Fruit fly (Drosophila melanogaster) whole organism, embryonic: ENCODE measurements around the gene CG33095.

Source experiments
- Aef1 ChIP-seq: fragments of 200-800 bp; sonication (Bioruptor generic); IDR thresholded peaks from 3 replicates; pipeline ENCODE4 v1.3.6; 2022; ENCODE audit warnings: missing biosample characterization, missing genetic modification characterization
- Awh ChIP-seq: fragments of 200-800 bp; sonication (Bioruptor generic); IDR thresholded peaks from 2 replicates; pipeline ENCODE4, ENCODE4 v1.3.6; 2022; ENCODE audit warnings: missing biosample characterization, missing genetic modification characterization
- CG10321 ChIP-seq: fragments of 200-800 bp; sonication (Bioruptor generic); IDR thresholded peaks from 2 replicates; pipeline ENCODE4 v1.3.6; 2022; ENCODE audit warnings: missing biosample characterization, missing genetic modification characterization
- CG10431 ChIP-seq: fragments of 200-800 bp; sonication (Bioruptor generic); optimal IDR thresholded peaks from 3 replicates; lab custom pipeline; 2018; ENCODE audit warnings: missing biosample characterization, mild to moderate bottlenecking, missing genetic modification characterization
- CG11085 ChIP-seq: fragments of 200-800 bp; sonication (Bioruptor generic); IDR thresholded peaks from 2 replicates; pipeline ENCODE4 v1.3.6; 2022; ENCODE audit warnings: missing biosample characterization, missing genetic modification characterization
- CG11695 ChIP-seq: fragments of 200-800 bp; sonication (Bioruptor generic); IDR thresholded peaks from 3 replicates; pipeline ENCODE4 v1.3.6; 2022; ENCODE audit warnings: missing biosample characterization, missing genetic modification characterization
- CG12219 ChIP-seq: fragments of 200-800 bp; sonication (Bioruptor generic); optimal IDR thresholded peaks from 3 replicates; lab custom pipeline; 2018; ENCODE audit warnings: missing biosample characterization, mild to moderate bottlenecking, missing genetic modification characterization
- CG12659 ChIP-seq: fragments of 200-800 bp; sonication (Bioruptor generic); optimal IDR thresholded peaks from 3 replicates; lab custom pipeline; 2017; ENCODE audit warnings: mild to moderate bottlenecking, missing biosample characterization, missing genetic modification reagents, missing genetic modification characterization
- CG15073 ChIP-seq: fragments of 200-800 bp; sonication (Bioruptor generic); optimal IDR thresholded peaks from 2 replicates; lab custom pipeline; 2016; ENCODE audit warnings: missing biosample characterization, missing genetic modification characterization
- CG17361 ChIP-seq: fragments of 200-800 bp; sonication (Bioruptor generic); IDR thresholded peaks from 3 replicates; pipeline ENCODE4 v1.3.6; 2022; ENCODE audit warnings: missing biosample characterization, missing genetic modification characterization
- CG1832 ChIP-seq: fragments of 200-800 bp; sonication (Bioruptor generic); optimal IDR thresholded peaks from 2 replicates; lab custom pipeline; 2017; ENCODE audit warnings: missing biosample characterization, mild to moderate bottlenecking, missing genetic modification characterization, inconsistent platforms
- CG2129 ChIP-seq: fragments of 200-800 bp; sonication (Bioruptor generic); IDR thresholded peaks from 2 replicates; pipeline ENCODE4 v1.3.6; 2022; ENCODE audit warnings: missing biosample characterization, missing genetic modification characterization; ENCODE audit not compliant: partially characterized antibody
- CG2199 ChIP-seq: fragments of 200-800 bp; sonication (Bioruptor generic); IDR thresholded peaks from 3 replicates; pipeline ENCODE4 v1.3.6; 2022; ENCODE audit warnings: missing biosample characterization, missing genetic modification characterization
- CG31388 ChIP-seq: fragments of 200-800 bp; sonication (Bioruptor generic); optimal IDR thresholded peaks from 2 replicates; lab custom pipeline; 2016; ENCODE audit warnings: missing biosample characterization, missing genetic modification characterization
- CG34224 ChIP-seq: fragments of 200-800 bp; sonication (Bioruptor generic); IDR thresholded peaks from 3 replicates; pipeline ENCODE4 v1.3.6; 2022; ENCODE audit warnings: missing biosample characterization, missing genetic modification characterization; ENCODE audit not compliant: partially characterized antibody
- CG4730 ChIP-seq: fragments of 200-800 bp; sonication (Bioruptor generic); IDR thresholded peaks from 2 replicates; pipeline ENCODE4 v1.3.6; 2022; ENCODE audit warnings: missing biosample characterization, missing genetic modification characterization
- CG8290 ChIP-seq, 3 experiments: fragments of 200-800 bp; sonication (Bioruptor generic); optimal IDR thresholded peaks; 2 replicates each; lab custom pipeline; 2016 to 2019; ENCODE audit warnings: missing biosample characterization in 3 of 3, missing genetic modification characterization in 3 of 3, mild to moderate bottlenecking in 2 of 3, moderate library complexity in 1 of 3
- CoRest ChIP-seq: fragments of 200-800 bp; sonication (Bioruptor generic); optimal IDR thresholded peaks from 3 replicates; lab custom pipeline; 2018; ENCODE audit warnings: missing biosample characterization, mild to moderate bottlenecking, missing genetic modification characterization, moderate library complexity
- Jarid2 ChIP-seq: fragments of 200-800 bp; sonication (Bioruptor generic); optimal IDR thresholded peaks from 3 replicates; lab custom pipeline; 2017; ENCODE audit warnings: mild to moderate bottlenecking, missing biosample characterization, missing genetic modification reagents, missing genetic modification characterization
- Med ChIP-seq: fragments of 200-800 bp; sonication (Bioruptor generic); peaks from one replicate; lab custom pipeline; 2016; ENCODE audit warnings: missing biosample characterization, missing genetic modification characterization, mild to moderate bottlenecking, inconsistent platforms, moderate library complexity
- NFAT ChIP-seq: fragments of 200-800 bp; sonication (Bioruptor generic); IDR thresholded peaks from 2 replicates; pipeline ENCODE4 v1.3.6; 2022; ENCODE audit warnings: missing biosample characterization, missing genetic modification characterization
- Nf-YA ChIP-seq: fragments of 200-800 bp; sonication (Bioruptor generic); IDR thresholded peaks from 2 replicates; pipeline ENCODE4 v1.3.6; 2022; ENCODE audit warnings: missing biosample characterization, missing genetic modification characterization
- Nf-YB ChIP-seq: fragments of 200-800 bp; sonication (Bioruptor generic); optimal IDR thresholded peaks from 3 replicates; lab custom pipeline; 2019; ENCODE audit warnings: missing biosample characterization, mild to moderate bottlenecking, missing genetic modification characterization, moderate library complexity
- Nf-YC ChIP-seq: fragments of 200-800 bp; optimal IDR thresholded peaks from 3 replicates; lab custom pipeline; 2019; ENCODE audit warnings: missing biosample characterization, mild to moderate bottlenecking, missing genetic modification characterization, moderate library complexity
- Sin3A ChIP-seq: fragments of >200 bp; optimal IDR thresholded peaks from 2 replicates; lab custom pipeline; 2018
- ato ChIP-seq: fragments of 200-800 bp; sonication (Bioruptor generic); IDR thresholded peaks from 2 replicates; pipeline ENCODE4 v1.3.6; 2022; ENCODE audit warnings: missing biosample characterization, missing genetic modification characterization; ENCODE audit not compliant: partially characterized antibody
- bbx ChIP-seq: fragments of 200-800 bp; sonication (Bioruptor generic); IDR thresholded peaks from 2 replicates; pipeline ENCODE4 v1.3.6; 2022; ENCODE audit warnings: missing biosample characterization, missing genetic modification characterization; ENCODE audit not compliant: partially characterized antibody
- bsh ChIP-seq, 2 experiments: fragments of 200-800 bp; sonication (Bioruptor generic); optimal IDR thresholded peaks; 2 replicates each; lab custom pipeline; 2017 to 2018; ENCODE audit warnings: mild to moderate bottlenecking in 2 of 2, missing biosample characterization in 2 of 2, missing genetic modification characterization in 2 of 2, moderate library complexity in 1 of 2
- cg ChIP-seq: fragments of 200-800 bp; sonication (Bioruptor generic); optimal IDR thresholded peaks from 3 replicates; lab custom pipeline; 2019; ENCODE audit warnings: missing biosample characterization, mild to moderate bottlenecking, missing genetic modification characterization, moderate library complexity
- crc ChIP-seq: fragments of 200-800 bp; sonication (Bioruptor generic); optimal IDR thresholded peaks from 2 replicates; lab custom pipeline; 2016; ENCODE audit warnings: missing biosample characterization, missing genetic modification characterization
- ftz-f1 ChIP-seq: fragments of 200-800 bp; sonication (Bioruptor generic); optimal IDR thresholded peaks from 2 replicates; lab custom pipeline; 2016; ENCODE audit warnings: missing biosample characterization, missing genetic modification characterization
- hkb ChIP-seq, 2 experiments: fragments of 200-800 bp in 1 of 2; fragments of >200 bp in 1 of 2; sonication (Bioruptor generic) in 1 of 2; IDR thresholded peaks in 1 of 2; optimal IDR thresholded peaks in 1 of 2; 2 replicates each; pipeline versions ENCODE4 v1.3.6 to Lab custom; 2017 to 2022; ENCODE audit warnings: missing biosample characterization in 1 of 2, missing genetic modification characterization in 1 of 2
- jing ChIP-seq: fragments of 200-800 bp; sonication (Bioruptor generic); optimal IDR thresholded peaks from 2 replicates; lab custom pipeline; 2018; ENCODE audit warnings: missing biosample characterization, mild to moderate bottlenecking, missing genetic modification characterization
- kni ChIP-seq: fragments of 200-800 bp; sonication (Bioruptor generic); optimal IDR thresholded peaks from 3 replicates; lab custom pipeline; 2017; ENCODE audit warnings: mild to moderate bottlenecking, missing biosample characterization, missing genetic modification reagents, missing genetic modification characterization
- nerfin-1 ChIP-seq: fragments of 200-800 bp; sonication (Bioruptor generic); optimal IDR thresholded peaks from 3 replicates; lab custom pipeline; 2019; ENCODE audit warnings: missing biosample characterization, mild to moderate bottlenecking, missing genetic modification characterization, moderate library complexity
- oc ChIP-seq: fragments of 200-800 bp; sonication (Bioruptor generic); optimal IDR thresholded peaks from 2 replicates; lab custom pipeline; 2018; ENCODE audit warnings: missing biosample characterization, mild to moderate bottlenecking, missing genetic modification characterization, moderate library complexity
- org-1 ChIP-seq: fragments of 200-800 bp; sonication (Bioruptor generic); optimal IDR thresholded peaks from 2 replicates; lab custom pipeline; 2017; ENCODE audit warnings: missing biosample characterization, missing genetic modification characterization
- peb ChIP-seq: fragments of 200-800 bp; sonication (Bioruptor generic); IDR thresholded peaks from 2 replicates; pipeline ENCODE4 v1.3.6; 2022; ENCODE audit warnings: missing biosample characterization, missing genetic modification characterization
- row ChIP-seq: fragments of 200-800 bp; sonication (Bioruptor generic); IDR thresholded peaks from 3 replicates; pipeline ENCODE4 v1.3.6; 2022; ENCODE audit warnings: missing biosample characterization, missing genetic modification characterization
- sens ChIP-seq: fragments of 200-800 bp; sonication (Bioruptor generic); peaks from one replicate; lab custom pipeline; 2016; ENCODE audit warnings: missing biosample characterization, missing genetic modification characterization
- seq ChIP-seq: fragments of 200-800 bp; sonication (Bioruptor generic); IDR thresholded peaks from 2 replicates; pipeline ENCODE4 v1.3.6; 2022; ENCODE audit warnings: missing biosample characterization, missing genetic modification characterization
- stc ChIP-seq: fragments of 200-800 bp; sonication (Bioruptor generic); IDR thresholded peaks from 2 replicates; pipeline ENCODE4 v1.3.6; 2022; ENCODE audit warnings: missing biosample characterization, missing genetic modification characterization
- sug ChIP-seq: fragments of 200-800 bp; optimal IDR thresholded peaks from 2 replicates; lab custom pipeline; 2019; ENCODE audit warnings: missing biosample characterization, mild to moderate bottlenecking, missing genetic modification characterization, moderate library complexity
- twi ChIP-seq: fragments of 200-800 bp; optimal IDR thresholded peaks from 2 replicates; lab custom pipeline; 2019; ENCODE audit warnings: missing biosample characterization, mild to moderate bottlenecking, missing genetic modification characterization, moderate library complexity
- wek ChIP-seq: fragments of 200-800 bp; sonication (Bioruptor generic); optimal IDR thresholded peaks from 3 replicates; lab custom pipeline; 2018; ENCODE audit warnings: missing biosample characterization, mild to moderate bottlenecking, missing genetic modification characterization, moderate library complexity
- zf30C ChIP-seq: fragments of 200-800 bp; sonication (Bioruptor generic); optimal IDR thresholded peaks from 3 replicates; lab custom pipeline; 2018; ENCODE audit warnings: missing biosample characterization, mild to moderate bottlenecking, missing genetic modification characterization

Gene CG33095

DNA sequence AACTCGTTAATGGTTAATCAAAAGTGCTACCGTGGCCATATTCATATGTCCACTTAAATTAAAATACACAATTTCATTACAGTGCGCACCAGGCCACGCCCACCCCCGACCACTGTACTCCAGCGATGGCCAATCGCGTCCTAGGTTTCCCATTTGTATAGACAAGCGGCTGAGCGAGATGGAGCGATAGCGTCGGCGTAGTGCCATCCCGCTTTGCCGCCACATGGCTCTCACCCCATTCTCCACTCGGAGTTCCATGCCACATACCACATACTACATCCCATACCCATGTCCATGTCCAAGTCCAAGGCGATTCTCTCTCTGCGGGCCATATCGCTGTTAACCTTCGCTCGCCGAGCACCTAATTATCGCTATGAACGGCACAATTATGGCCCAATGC is 17.0 kb upstream of the CG33095 start:
- no peak for TF ChIP-seq NFAT (GFP tag; lab: Robert Waterston, UW)
- TF ChIP-seq CG12219 (GFP tag; lab: Kevin White, UChicago), result no peak
- TF ChIP-seq zf30C (GFP tag; lab: Kevin White, UChicago), result peak; percentile 41
- no peak for TF ChIP-seq Aef1 (GFP tag; lab: Robert Waterston, UW)
- peak; percentile 20; the same call in 1 of the 3 replicates for TF ChIP-seq row (GFP tag; lab: Robert Waterston, UW)
- peak; percentile 39 for TF ChIP-seq ftz-f1 (GFP tag; lab: Kevin White, UChicago)
- peak; percentile 41; the same call in 1 of the 3 replicates for TF ChIP-seq CG34224 (GFP tag; lab: Robert Waterston, UW)
- no peak for TF ChIP-seq nerfin-1 (tag; lab: Kevin White, UChicago)
- TF ChIP-seq Nf-YC (tag; lab: Kevin White, UChicago), result peak; percentile 100
- no peak for TF ChIP-seq hkb (optimal IDR thresholded peaks at IDR 0.05; lab: Kevin White, UChicago)
- TF ChIP-seq hkb (GFP tag; IDR thresholded peaks at IDR 0.05; lab: Robert Waterston, UW), result peak; percentile 24; the same call in 1 of the 2 replicates
- peak; percentile 94 for TF ChIP-seq CG1832
- TF ChIP-seq CG11695, result 0 out of 3 replicates have a peak, but pooled peaks have one; percentile 11
- no peak for TF ChIP-seq CG15073 (GFP tag; lab: Kevin White, UChicago)
- TF ChIP-seq kni (GFP tag; lab: Kevin White, UChicago), result no peak
- TF ChIP-seq crc (GFP tag; lab: Kevin White, UChicago), result no peak
- TF ChIP-seq CG17361 (GFP tag; lab: Robert Waterston, UW), result no peak
- TF ChIP-seq cg, result peak; percentile 40
- no peak for TF ChIP-seq CG2129 (GFP tag; lab: Robert Waterston, UW)
- TF ChIP-seq Sin3A (lab: Kevin White, UChicago), result no peak
- TF ChIP-seq Awh, result 0 out of 2 replicates have a peak, but pooled peaks have one; percentile 8
- 0 out of 2 replicates have a peak, but pooled peaks have one; percentile 25 for TF ChIP-seq ato (GFP tag; lab: Robert Waterston, UW)
- TF ChIP-seq CG2199 (GFP tag; lab: Robert Waterston, UW), result peak; percentile 75; the same call in 1 of the 3 replicates
- no peak for TF ChIP-seq CG11085 (GFP tag; lab: Robert Waterston, UW)
- TF ChIP-seq CG10321, result peak; percentile 98
- TF ChIP-seq CG31388 (GFP tag; lab: Kevin White, UChicago), result no peak
- TF ChIP-seq sens (GFP tag; lab: Kevin White, UChicago), result peak; percentile 37
- TF ChIP-seq bsh (GFP tag; optimal IDR thresholded peaks at IDR 0.05; lab: Kevin White, UChicago), result no peak
- peak; percentile 85 for TF ChIP-seq jing
- no peak for TF ChIP-seq sug (tag; lab: Kevin White, UChicago)
- TF ChIP-seq oc (tag; lab: Kevin White, UChicago), result no peak
- peak; percentile 44; the same call in 1 of the 2 replicates for TF ChIP-seq seq (GFP tag; lab: Robert Waterston, UW)
- TF ChIP-seq peb (GFP tag; lab: Robert Waterston, UW), result no peak
- TF ChIP-seq Jarid2 (GFP tag; lab: Kevin White, UChicago), result peak; percentile 92
- no peak for TF ChIP-seq CG8290 (GFP tag; optimal IDR thresholded peaks at IDR 0.05; lab: Kevin White, UChicago)
- TF ChIP-seq CG8290 (tag; optimal IDR thresholded peaks at IDR 0.05; lab: Kevin White, UChicago), result no peak
- peak; percentile 22 for TF ChIP-seq wek (GFP tag; lab: Kevin White, UChicago)
- TF ChIP-seq Nf-YB (GFP tag; lab: Kevin White, UChicago), result peak; percentile 100
- peak; percentile 37; the same call in 1 of the 2 replicates for TF ChIP-seq stc (GFP tag; lab: Robert Waterston, UW)
- no peak for TF ChIP-seq CG12659 (GFP tag; lab: Kevin White, UChicago)
- no peak for TF ChIP-seq org-1 (GFP tag; lab: Kevin White, UChicago)
- peak; percentile 41; the same call in 1 of the 2 replicates for TF ChIP-seq bbx (GFP tag; lab: Robert Waterston, UW)
- TF ChIP-seq Med (GFP tag; lab: Kevin White, UChicago), result peak; percentile 80
- no peak for TF ChIP-seq CG10431 (GFP tag; lab: Kevin White, UChicago)
- peak; percentile 47 for TF ChIP-seq twi
- TF ChIP-seq CoRest (tag; lab: Kevin White, UChicago), result peak; percentile 43
- TF ChIP-seq Nf-YA (GFP tag; lab: Robert Waterston, UW), result peak; percentile 99
- no peak for TF ChIP-seq CG4730 (GFP tag; lab: Robert Waterston, UW)
